Worm (Caenorhabditis elegans): ENCODE measurements around the gene cutl-24.

DNA sequence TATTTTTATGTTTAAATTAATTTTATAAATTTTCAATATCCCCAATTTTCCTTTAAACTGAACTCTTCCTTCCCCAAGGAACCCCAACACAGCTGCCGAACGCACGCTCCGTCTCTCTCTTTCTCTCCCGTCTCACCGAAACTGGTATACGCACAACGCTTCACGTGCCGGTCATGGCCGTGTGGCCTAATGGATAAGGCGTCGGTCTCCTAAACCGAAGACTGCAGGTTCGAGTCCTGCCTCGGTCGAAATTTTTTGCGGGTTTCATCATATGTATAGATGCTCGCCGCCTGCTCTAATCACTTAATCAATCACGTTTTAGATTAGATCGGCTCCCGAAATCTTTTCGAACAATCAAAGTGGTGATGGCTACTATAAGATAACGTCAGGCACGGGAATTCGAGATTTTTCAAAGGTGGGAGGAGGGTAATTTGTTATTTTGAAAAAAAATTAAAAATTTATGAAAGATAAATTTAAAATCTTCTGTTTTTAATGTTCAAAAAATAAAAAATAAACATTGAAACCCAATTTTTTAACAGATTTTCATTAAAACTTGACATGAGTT is 21.0 kb upstream of the cutl-24 start:
- TF ChIP-seq aly-2 (tag; optimal IDR thresholded peaks at IDR 0.05) (no peak), ZK546.5 (tag; optimal IDR thresholded peaks at IDR 0.05) (no peak), pqm-1 (tag; optimal IDR thresholded peaks at IDR 0.05) (no peak)
